Fruit fly (Drosophila melanogaster): ENCODE results near the gene CG1677.

Gene CG1677

dm6 chrX:7300356-7300721 is 105.3 kb downstream of the CG1677 start (continued):
- TF ChIP-seq Lpt (GFP tag; optimal IDR thresholded peaks at IDR 0.05): no peak
- peak; percentile 93 for TF ChIP-seq CG12769 (tag; optimal IDR thresholded peaks at IDR 0.05)
- TF ChIP-seq CG4617 (GFP tag; optimal IDR thresholded peaks at IDR 0.05; ENCODE audit: borderline replicate concordance): no peak
- TF ChIP-seq sd (tag; optimal IDR thresholded peaks at IDR 0.05): no peak
- peak; percentile 72 for TF ChIP-seq Aef1 (GFP tag; IDR thresholded peaks at IDR 0.05)
- TF ChIP-seq Dbx (GFP tag; IDR thresholded peaks at IDR 0.05): no peak
- TF ChIP-seq tio (GFP tag; optimal IDR thresholded peaks at IDR 0.05): no peak
- peak; percentile 54; the same call in 1 of the 3 replicates for TF ChIP-seq sr (GFP tag; IDR thresholded peaks at IDR 0.05)
- TF ChIP-seq CG32767 (GFP tag; IDR thresholded peaks at IDR 0.05): no peak
- TF ChIP-seq p53 (GFP tag; optimal IDR thresholded peaks at IDR 0.05): no peak
- no peak for TF ChIP-seq Trl (optimal IDR thresholded peaks at IDR 0.05)
- no peak for TF ChIP-seq Trl (GFP tag; optimal IDR thresholded peaks at IDR 0.05)
- 0 out of 2 replicates have a peak, but pooled peaks have one; percentile 36 for TF ChIP-seq Nf-YA (GFP tag; IDR thresholded peaks at IDR 0.05)
- no peak for TF ChIP-seq CG15073 (GFP tag; optimal IDR thresholded peaks at IDR 0.05)
- no peak for TF ChIP-seq HLH54F (GFP tag; optimal IDR thresholded peaks at IDR 0.05)
- TF ChIP-seq CG15269 (tag; optimal IDR thresholded peaks at IDR 0.05): peak; percentile 6
- TF ChIP-seq Bteb2 (GFP tag; optimal IDR thresholded peaks at IDR 0.05): no peak
- TF ChIP-seq sob (GFP tag; IDR thresholded peaks at IDR 0.05): no peak
- TF ChIP-seq CG9437 (GFP tag; optimal IDR thresholded peaks at IDR 0.05): no peak
- TF ChIP-seq Hand (GFP tag; optimal IDR thresholded peaks at IDR 0.05): peak; percentile 48
- no peak for TF ChIP-seq nau (GFP tag; optimal IDR thresholded peaks at IDR 0.05)
- TF ChIP-seq CG32532 (GFP tag; IDR thresholded peaks at IDR 0.05): peak; percentile 17
- no peak for TF ChIP-seq CG34224 (GFP tag; IDR thresholded peaks at IDR 0.05; ENCODE audit: partially characterized antibody)
- no peak for TF ChIP-seq Eip74EF (GFP tag; optimal IDR thresholded peaks at IDR 0.05)
- no peak for TF ChIP-seq CG10543 (GFP tag; optimal IDR thresholded peaks at IDR 0.05)
- TF ChIP-seq CG32772 (GFP tag; IDR thresholded peaks at IDR 0.05): no peak; the same call in 1 of the 2 replicates
- no peak for TF ChIP-seq fu2 (GFP tag; optimal IDR thresholded peaks at IDR 0.05)
- TF ChIP-seq otp (GFP tag; IDR thresholded peaks at IDR 0.05): 0 out of 3 replicates have a peak, but pooled peaks have one; percentile 48
- no peak for TF ChIP-seq CG13624 (GFP tag; optimal IDR thresholded peaks at IDR 0.05)
- TF ChIP-seq zf30C (GFP tag; optimal IDR thresholded peaks at IDR 0.05): no peak
- TF ChIP-seq CG2202 (tag; optimal IDR thresholded peaks at IDR 0.05): no peak
- no peak for TF ChIP-seq Ada2b (GFP tag; IDR thresholded peaks at IDR 0.05)
- TF ChIP-seq CG9797 (GFP tag; optimal IDR thresholded peaks at IDR 0.05): no peak
- TF ChIP-seq CG42726 (GFP tag; IDR thresholded peaks at IDR 0.05; ENCODE audit: partially characterized antibody): no peak
- no peak for TF ChIP-seq CG15696 (tag; optimal IDR thresholded peaks at IDR 0.05)
- no peak for TF ChIP-seq repo (GFP tag; optimal IDR thresholded peaks at IDR 0.05)
- TF ChIP-seq Rx (GFP tag; IDR thresholded peaks at IDR 0.05): 0 out of 2 replicates have a peak, but pooled peaks have one; percentile 3
- no peak for TF ChIP-seq CG13424 (tag; optimal IDR thresholded peaks at IDR 0.05)
- TF ChIP-seq CG7786 (GFP tag; optimal IDR thresholded peaks at IDR 0.05): no peak
- TF ChIP-seq CG2889 (GFP tag; IDR thresholded peaks at IDR 0.05): no peak
- TF ChIP-seq Nf-YB (GFP tag; optimal IDR thresholded peaks at IDR 0.05): no peak
- no peak for TF ChIP-seq CG13296 (GFP tag; optimal IDR thresholded peaks at IDR 0.05)
- no peak for TF ChIP-seq Elba2 (GFP tag; optimal IDR thresholded peaks at IDR 0.05)
- no peak for TF ChIP-seq da (GFP tag; optimal IDR thresholded peaks at IDR 0.05)
- peak; percentile 24 for TF ChIP-seq unpg (GFP tag; optimal IDR thresholded peaks at IDR 0.05)
- TF ChIP-seq vfl (GFP tag; optimal IDR thresholded peaks at IDR 0.05): no peak
- TF ChIP-seq E2f1 (GFP tag; IDR thresholded peaks at IDR 0.05): no peak
- TF ChIP-seq CG18764 (GFP tag; optimal IDR thresholded peaks at IDR 0.05): no peak
- TF ChIP-seq CG18476 (GFP tag; optimal IDR thresholded peaks at IDR 0.05): no peak
- 0 out of 2 replicates have a peak, but pooled peaks have one; percentile 15 for TF ChIP-seq slbo (GFP tag; IDR thresholded peaks at IDR 0.05)
- TF ChIP-seq mam (GFP tag; optimal IDR thresholded peaks at IDR 0.05): no peak
- TF ChIP-seq stwl (tag; optimal IDR thresholded peaks at IDR 0.05): no peak

All from whole organism, embryonic.